Fruit fly (Drosophila melanogaster) whole organism, embryonic: Measurements from ENCODE around the gene CG13461.

Experiments used
- Ada2b ChIP-seq: fragments of 200-800 bp; sonication (Bioruptor generic); IDR thresholded peaks from 2 replicates; pipeline ENCODE4 v1.3.6; 2022; ENCODE audit warnings: missing biosample characterization, missing genetic modification characterization
- Bdp1 ChIP-seq: fragments of 200-800 bp; sonication (Bioruptor generic); optimal IDR thresholded peaks from 3 replicates; lab custom pipeline; 2016; ENCODE audit warnings: missing biosample characterization, missing genetic modification characterization
- CG10462 ChIP-seq: fragments of 200-800 bp; sonication (Bioruptor generic); optimal IDR thresholded peaks from 2 replicates; lab custom pipeline; 2016; ENCODE audit warnings: missing biosample characterization, missing genetic modification characterization
- CG11504 ChIP-seq: fragments of 200-800 bp; sonication (Bioruptor generic); optimal IDR thresholded peaks from 3 replicates; lab custom pipeline; 2019; ENCODE audit warnings: missing biosample characterization, mild to moderate bottlenecking, missing genetic modification characterization, moderate library complexity
- CG13296 ChIP-seq: fragments of 200-800 bp; sonication (Bioruptor generic); optimal IDR thresholded peaks from 3 replicates; lab custom pipeline; 2018; ENCODE audit warnings: missing biosample characterization, mild to moderate bottlenecking, missing genetic modification characterization
- CG17802 ChIP-seq: fragments of 200-800 bp; sonication (Bioruptor generic); optimal IDR thresholded peaks from 2 replicates; lab custom pipeline; 2018; ENCODE audit warnings: missing biosample characterization, mild to moderate bottlenecking, missing genetic modification characterization, moderate library complexity
- CG18262 ChIP-seq: fragments of 200-800 bp; optimal IDR thresholded peaks from 3 replicates; lab custom pipeline; 2019; ENCODE audit warnings: missing biosample characterization, mild to moderate bottlenecking, missing genetic modification characterization, moderate library complexity
- CG1832 ChIP-seq: fragments of 200-800 bp; sonication (Bioruptor generic); optimal IDR thresholded peaks from 2 replicates; lab custom pipeline; 2017; ENCODE audit warnings: missing biosample characterization, mild to moderate bottlenecking, missing genetic modification characterization, inconsistent platforms
- CG2120 ChIP-seq: fragments of 200-800 bp; sonication (Bioruptor generic); optimal IDR thresholded peaks from 3 replicates; lab custom pipeline; 2016; ENCODE audit warnings: missing biosample characterization, missing genetic modification characterization
- CG2875 ChIP-seq: fragments of 200-800 bp; sonication (Bioruptor generic); optimal IDR thresholded peaks from 2 replicates; lab custom pipeline; 2017; ENCODE audit warnings: missing biosample characterization, mild to moderate bottlenecking, missing genetic modification characterization, missing genetic modification reagents
- CG4360 ChIP-seq: fragments of 200-800 bp; sonication (Bioruptor generic); IDR thresholded peaks from 2 replicates; pipeline ENCODE4 v1.3.6; 2022; ENCODE audit warnings: missing biosample characterization, missing genetic modification characterization
- CG6175 ChIP-seq: fragments of 200-800 bp; sonication (Bioruptor generic); IDR thresholded peaks from 3 replicates; pipeline ENCODE4 v1.3.6; 2022; ENCODE audit warnings: missing biosample characterization, missing genetic modification characterization
- CG6689 ChIP-seq: fragments of 200-800 bp; sonication (Bioruptor generic); IDR thresholded peaks from 2 replicates; pipeline ENCODE4 v1.3.6; 2022; ENCODE audit warnings: missing biosample characterization, missing genetic modification characterization
- CG7786 ChIP-seq: fragments of 200-800 bp; sonication (Bioruptor generic); optimal IDR thresholded peaks from 2 replicates; lab custom pipeline; 2016; ENCODE audit warnings: missing biosample characterization, missing genetic modification characterization
- CG7987 ChIP-seq: fragments of 200-800 bp; sonication (Bioruptor generic); optimal IDR thresholded peaks from 2 replicates; lab custom pipeline; 2018; ENCODE audit warnings: missing biosample characterization, mild to moderate bottlenecking, missing genetic modification characterization, moderate library complexity
- CG8388 ChIP-seq: fragments of 200-800 bp; sonication (Bioruptor generic); optimal IDR thresholded peaks from 2 replicates; lab custom pipeline; 2019; ENCODE audit warnings: missing biosample characterization, mild to moderate bottlenecking, missing genetic modification characterization, moderate library complexity
- CG9437 ChIP-seq: fragments of 200-800 bp; sonication (Bioruptor generic); optimal IDR thresholded peaks from 2 replicates; lab custom pipeline; 2018; ENCODE audit warnings: missing biosample characterization, mild to moderate bottlenecking, missing genetic modification characterization
- CTCF ChIP-seq: fragments of 200-800 bp; sonication (Bioruptor generic); optimal IDR thresholded peaks from 2 replicates; lab custom pipeline; 2017; ENCODE audit warnings: missing biosample characterization, mild to moderate bottlenecking, missing genetic modification characterization, moderate library complexity
- Dp ChIP-seq: fragments of 200-800 bp; sonication (Bioruptor generic); optimal IDR thresholded peaks from 2 replicates; lab custom pipeline; 2018; ENCODE audit warnings: missing biosample characterization, mild to moderate bottlenecking, missing genetic modification characterization, moderate library complexity
- E2f2 ChIP-seq: fragments of 200-800 bp; sonication (Bioruptor generic); IDR thresholded peaks from 2 replicates; pipeline ENCODE4 v1.3.6; 2022; ENCODE audit warnings: missing biosample characterization, missing genetic modification characterization
- Ets65A ChIP-seq: fragments of 200-800 bp; sonication (Bioruptor generic); peaks from one replicate; lab custom pipeline; 2016; ENCODE audit warnings: missing biosample characterization, missing genetic modification characterization
- Gug ChIP-seq: fragments of 200-800 bp; sonication (Bioruptor generic); IDR thresholded peaks from 4 replicates; pipeline ENCODE4 v1.3.6; 2022; ENCODE audit warnings: missing biosample characterization, missing genetic modification characterization
- Hey ChIP-seq: fragments of 200-800 bp; sonication (Bioruptor generic); optimal IDR thresholded peaks from 3 replicates; lab custom pipeline; 2018; ENCODE audit warnings: missing biosample characterization, mild to moderate bottlenecking, missing genetic modification characterization
- HmgD ChIP-seq: fragments of 200-800 bp; sonication (Bioruptor generic); optimal IDR thresholded peaks from 3 replicates; lab custom pipeline; 2016; ENCODE audit warnings: missing biosample characterization, missing genetic modification characterization
- Hr78 ChIP-seq, 2 experiments: fragments of 200-800 bp in 1 of 2; fragments of >200 bp in 1 of 2; sonication (Bioruptor generic) in 1 of 2; optimal IDR thresholded peaks; 2 replicates each; lab custom pipeline; 2017 to 2019; ENCODE audit warnings: missing biosample characterization in 2 of 2, missing genetic modification characterization in 2 of 2, mild to moderate bottlenecking in 1 of 2, moderate library complexity in 1 of 2
- Myb ChIP-seq: fragments of 200-800 bp; sonication (Bioruptor generic); optimal IDR thresholded peaks from 2 replicates; lab custom pipeline; 2016; ENCODE audit warnings: missing biosample characterization, missing genetic modification characterization
- Pdp1 ChIP-seq, 2 experiments: fragments of 200-800 bp; sonication (Bioruptor generic); optimal IDR thresholded peaks; 3 replicates each; lab custom pipeline; 2016; ENCODE audit warnings: missing biosample characterization in 2 of 2, missing genetic modification characterization in 2 of 2, mild to moderate bottlenecking in 1 of 2, moderate library complexity in 1 of 2
- TFAM ChIP-seq: fragments of 200-800 bp; sonication (Bioruptor generic); optimal IDR thresholded peaks from 2 replicates; lab custom pipeline; 2017; ENCODE audit warnings: missing biosample characterization, missing genetic modification characterization, inconsistent platforms
- Taf1 ChIP-seq: fragments of 200-800 bp; sonication (Bioruptor generic); IDR thresholded peaks from 2 replicates; pipeline ENCODE4 v1.3.6; 2022; ENCODE audit warnings: missing biosample characterization, missing genetic modification characterization
- Tbp ChIP-seq: fragments of >200 bp; optimal IDR thresholded peaks from 2 replicates; lab custom pipeline; 2018; ENCODE audit warnings: missing biosample characterization, missing genetic modification characterization
- Trl ChIP-seq, 3 experiments: fragments of >200 bp in 2 of 3; fragments of 200-800 bp in 1 of 3; sonication (Bioruptor generic) in 1 of 3; optimal IDR thresholded peaks; 2 replicates in 1 of 3; 3 replicates in 2 of 3; lab custom pipeline; 2016 to 2017; ENCODE audit warnings: missing biosample characterization in 1 of 3, missing genetic modification characterization in 1 of 3
- Xbp1 ChIP-seq: fragments of 200-800 bp; sonication (Bioruptor generic); optimal IDR thresholded peaks from 3 replicates; lab custom pipeline; 2016; ENCODE audit warnings: missing biosample characterization, mild to moderate bottlenecking, missing genetic modification characterization
- al ChIP-seq: fragments of 200-800 bp; sonication (Bioruptor generic); IDR thresholded peaks from 2 replicates; pipeline ENCODE4 v1.3.6; 2022; ENCODE audit warnings: missing biosample characterization, missing genetic modification characterization
- amos ChIP-seq: fragments of 200-800 bp; sonication (Bioruptor generic); IDR thresholded peaks from 2 replicates; pipeline ENCODE4 v1.3.6; 2022; ENCODE audit warnings: missing biosample characterization, missing genetic modification characterization; ENCODE audit not compliant: partially characterized antibody
- bowl ChIP-seq: fragments of 200-800 bp; sonication (Bioruptor generic); IDR thresholded peaks from 2 replicates; pipeline ENCODE4 v1.3.6; 2022; ENCODE audit warnings: missing biosample characterization, missing genetic modification characterization
- en ChIP-seq: fragments of 200-800 bp; sonication (Bioruptor generic); optimal IDR thresholded peaks from 2 replicates; lab custom pipeline; 2016; ENCODE audit warnings: missing biosample characterization, missing genetic modification characterization
- fu2 ChIP-seq: fragments of 200-800 bp; sonication (Bioruptor generic); optimal IDR thresholded peaks from 2 replicates; lab custom pipeline; 2016; ENCODE audit warnings: missing biosample characterization, missing genetic modification characterization
- gcm2 ChIP-seq: fragments of 200-800 bp; sonication (Bioruptor generic); optimal IDR thresholded peaks from 2 replicates; lab custom pipeline; 2016; ENCODE audit warnings: missing biosample characterization, missing genetic modification characterization
- grau ChIP-seq: fragments of 200-800 bp; optimal IDR thresholded peaks from 3 replicates; lab custom pipeline; 2019; ENCODE audit warnings: missing biosample characterization, mild to moderate bottlenecking, missing genetic modification characterization, moderate library complexity
- gro ChIP-seq: fragments of 200-800 bp; sonication (Bioruptor generic); optimal IDR thresholded peaks from 2 replicates; lab custom pipeline; 2016; ENCODE audit warnings: missing biosample characterization, missing genetic modification characterization
- nmo ChIP-seq: fragments of 200-800 bp; sonication (Bioruptor generic); optimal IDR thresholded peaks from 2 replicates; lab custom pipeline; 2018; ENCODE audit warnings: missing biosample characterization, mild to moderate bottlenecking, missing genetic modification characterization, moderate library complexity
- onecut ChIP-seq: fragments of 200-800 bp; sonication (Bioruptor generic); IDR thresholded peaks from 2 replicates; pipeline ENCODE4 v1.3.6; 2022; ENCODE audit warnings: missing biosample characterization, missing genetic modification characterization
- pb ChIP-seq: fragments of 200-800 bp; sonication (Bioruptor generic); optimal IDR thresholded peaks from 3 replicates; lab custom pipeline; 2016; ENCODE audit warnings: missing biosample characterization, missing genetic modification characterization
- ranshi ChIP-seq: fragments of 200-800 bp; sonication (Bioruptor generic); IDR thresholded peaks from 2 replicates; pipeline ENCODE4 v1.3.6; 2022; ENCODE audit warnings: missing biosample characterization, missing genetic modification characterization
- rib ChIP-seq: fragments of 200-800 bp; sonication (Bioruptor generic); IDR thresholded peaks from 2 replicates; pipeline ENCODE4 v1.3.6; 2022; ENCODE audit warnings: missing biosample characterization, missing genetic modification characterization
- salm ChIP-seq: fragments of 200-800 bp; sonication (Bioruptor generic); optimal IDR thresholded peaks from 2 replicates; lab custom pipeline; 2018; ENCODE audit warnings: missing biosample characterization, mild to moderate bottlenecking, missing genetic modification characterization
- sug ChIP-seq: fragments of 200-800 bp; optimal IDR thresholded peaks from 2 replicates; lab custom pipeline; 2019; ENCODE audit warnings: missing biosample characterization, mild to moderate bottlenecking, missing genetic modification characterization, moderate library complexity
- tgo ChIP-seq: fragments of 200-800 bp; sonication (Bioruptor generic); IDR thresholded peaks from 3 replicates; pipeline ENCODE4 v1.3.6; 2022; ENCODE audit warnings: missing biosample characterization, missing genetic modification characterization
- tio ChIP-seq: fragments of 200-800 bp; sonication (Bioruptor generic); optimal IDR thresholded peaks from 2 replicates; lab custom pipeline; 2017; ENCODE audit warnings: missing biosample characterization, missing genetic modification characterization, inconsistent platforms
- toy ChIP-seq: fragments of 200-800 bp; sonication (Bioruptor generic); IDR thresholded peaks from 2 replicates; pipeline ENCODE4 v1.3.6; 2022; ENCODE audit warnings: missing biosample characterization, missing genetic modification characterization
- trem ChIP-seq: fragments of 200-800 bp; optimal IDR thresholded peaks from 3 replicates; lab custom pipeline; 2019; ENCODE audit warnings: missing biosample characterization, mild to moderate bottlenecking, missing genetic modification characterization, moderate library complexity
- vvl ChIP-seq: fragments of 200-800 bp; sonication (Bioruptor generic); IDR thresholded peaks from 2 replicates; pipeline ENCODE4 v1.3.6; 2022; ENCODE audit warnings: missing biosample characterization, missing genetic modification characterization

The CG13461 gene

dm6 chr3L:15093929-15094588, 41.8 kb upstream of the CG13461 start (continued):
- TF ChIP-seq vvl = 0 out of 2 replicates have a peak, but pooled peaks have one; percentile 28
- peak; percentile 10 for TF ChIP-seq CG13296 (GFP tag; lab: Kevin White, UChicago)
- TF ChIP-seq CG1832 = no peak
- TF ChIP-seq CG2120 (GFP tag; lab: Kevin White, UChicago) = peak; percentile 26
- no peak for TF ChIP-seq CG9437 (GFP tag; lab: Kevin White, UChicago)
- no peak for TF ChIP-seq toy (GFP tag; lab: Robert Waterston, UW)
- TF ChIP-seq CG7987 (GFP tag; lab: Kevin White, UChicago) = no peak
- TF ChIP-seq onecut (GFP tag; lab: Robert Waterston, UW) = no peak
- no peak for TF ChIP-seq CG18262 (tag; lab: Kevin White, UChicago)
- TF ChIP-seq fu2 (GFP tag; lab: Kevin White, UChicago) = no peak
- TF ChIP-seq CG6175 = no peak
- no peak for TF ChIP-seq Dp
- no peak for TF ChIP-seq rib (GFP tag; lab: Robert Waterston, UW)
- TF ChIP-seq en (GFP tag; lab: Kevin White, UChicago) = no peak
- TF ChIP-seq E2f2 = no peak
- TF ChIP-seq ranshi (GFP tag; lab: Robert Waterston, UW) = no peak
- TF ChIP-seq CG8388 (GFP tag; lab: Kevin White, UChicago) = no peak
- no peak for TF ChIP-seq pb (GFP tag; lab: Kevin White, UChicago)
- TF ChIP-seq HmgD (GFP tag; lab: Kevin White, UChicago) = no peak
- no peak for TF ChIP-seq Myb (GFP tag; lab: Kevin White, UChicago)
- no peak for TF ChIP-seq CTCF (GFP tag; lab: Kevin White, UChicago)
- no peak for TF ChIP-seq Ets65A (GFP tag; lab: Kevin White, UChicago)
- no peak for TF ChIP-seq tgo (GFP tag; lab: Robert Waterston, UW)
- TF ChIP-seq tio (GFP tag; lab: Kevin White, UChicago) = no peak
- no peak for TF ChIP-seq CG6689
- no peak for TF ChIP-seq bowl (GFP tag; lab: Robert Waterston, UW)
- TF ChIP-seq Tbp (GFP tag; lab: Kevin White, UChicago) = no peak
- TF ChIP-seq amos (GFP tag; lab: Robert Waterston, UW) = peak; percentile 8; the same call in 1 of the 2 replicates
- TF ChIP-seq nmo = no peak
- no peak for TF ChIP-seq Hey (tag; lab: Kevin White, UChicago)
- TF ChIP-seq al (GFP tag; lab: Robert Waterston, UW) = no peak
- TF ChIP-seq grau (tag; lab: Kevin White, UChicago) = peak; percentile 93
- no peak for TF ChIP-seq CG7786 (GFP tag; lab: Kevin White, UChicago)
- TF ChIP-seq salm (tag; lab: Kevin White, UChicago) = no peak
- no peak for TF ChIP-seq gcm2 (GFP tag; lab: Kevin White, UChicago)
- TF ChIP-seq sug (tag; lab: Kevin White, UChicago) = peak; percentile 6
- peak; percentile 64 to 71 for TF ChIP-seq Trl (optimal IDR thresholded peaks at IDR 0.05; lab: Kevin White, UChicago)
- no peak for TF ChIP-seq Trl (GFP tag; optimal IDR thresholded peaks at IDR 0.05; lab: Kevin White, UChicago)
- peak in 1 of 2 experiments; percentile 31 for TF ChIP-seq Pdp1 (GFP tag; optimal IDR thresholded peaks at IDR 0.05; lab: Kevin White, UChicago)
- TF ChIP-seq CG10462 (GFP tag; lab: Kevin White, UChicago) = no peak
- no peak for TF ChIP-seq gro (GFP tag; lab: Kevin White, UChicago)
- TF ChIP-seq Ada2b (GFP tag; lab: Robert Waterston, UW) = no peak
- TF ChIP-seq CG4360 = peak; percentile 80
- no peak for TF ChIP-seq trem (tag; lab: Kevin White, UChicago)
- TF ChIP-seq Taf1 = no peak
- no peak for TF ChIP-seq Bdp1 (GFP tag; lab: Kevin White, UChicago)
- TF ChIP-seq TFAM (GFP tag; lab: Kevin White, UChicago) = no peak
- TF ChIP-seq CG11504 = peak; percentile 23
- TF ChIP-seq Hr78 (GFP tag; optimal IDR thresholded peaks at IDR 0.05; lab: Kevin White, UChicago) = no peak
- no peak for TF ChIP-seq CG17802 (tag; lab: Kevin White, UChicago)
- TF ChIP-seq CG2875 (GFP tag; lab: Kevin White, UChicago) = no peak
- no peak for TF ChIP-seq Gug (GFP tag; lab: Robert Waterston, UW)
- TF ChIP-seq Xbp1 (GFP tag; lab: Kevin White, UChicago) = no peak
